Worm (Caenorhabditis elegans) whole organism, young adult: ENCODE data around the gene dhs-21.

Source experiments
- B0261.1 ChIP-seq: sonication (generic microtip); optimal IDR thresholded peaks from 2 replicates; lab custom pipeline; 2016; ENCODE audit warnings: mild to moderate bottlenecking, missing genetic modification characterization, moderate library complexity, missing compliant biosample characterization
- F23B12.7 ChIP-seq: sonication (generic microtip); optimal IDR thresholded peaks from 2 replicates; lab custom pipeline; 2017; ENCODE audit warnings: missing genetic modification characterization, mild to moderate bottlenecking, missing compliant biosample characterization, antibody characterized with exemption, moderate library complexity; ENCODE audit not compliant: insufficient read depth
- F49E8.2 ChIP-seq: sonication (generic microtip); optimal IDR thresholded peaks from 3 replicates; lab custom pipeline; 2017; ENCODE audit warnings: missing genetic modification characterization, mild to moderate bottlenecking, missing compliant biosample characterization, antibody characterized with exemption, moderate library complexity; ENCODE audit not compliant: insufficient read depth
- F55B11.4 ChIP-seq: sonication (generic microtip); optimal IDR thresholded peaks from 2 replicates; lab custom pipeline; 2016; ENCODE audit warnings: missing compliant biosample characterization, missing genetic modification characterization, borderline replicate concordance; ENCODE audit not compliant: insufficient read depth
- Y53F4B.3 ChIP-seq: fragments of 200-800 bp; sonication (Bioruptor generic); IDR thresholded peaks from 2 replicates; pipeline ENCODE4 v1.3.6; 2022; ENCODE audit warnings: missing genetic modification reagents, missing genetic modification characterization, missing compliant biosample characterization
- Y53G8AR.9 ChIP-seq: fragments of 200-800 bp; sonication (Bioruptor generic); conservative IDR thresholded peaks from 2 replicates; pipeline ENCODE4 v1.3.6; 2022; ENCODE audit warnings: missing genetic modification reagents, missing genetic modification characterization, missing compliant biosample characterization
- Y56A3A.18 ChIP-seq: fragments of 200-800 bp; sonication (Bioruptor generic); IDR thresholded peaks from 2 replicates; pipeline ENCODE4 v1.3.6; 2022; ENCODE audit warnings: missing genetic modification reagents, missing genetic modification characterization, missing compliant biosample characterization
- Y79H2A.3 ChIP-seq: fragments of 200-800 bp; sonication (Bioruptor generic); conservative IDR thresholded peaks from 2 replicates; pipeline ENCODE4 v1.3.6; 2022; ENCODE audit warnings: missing genetic modification reagents, missing genetic modification characterization, missing compliant biosample characterization
- ama-1 ChIP-seq, 3 experiments: fragments of 150-350 bp in 1 of 3; sonication (generic microtip) in 2 of 3; optimal IDR thresholded peaks; 2 replicates each; lab custom pipeline; 2014 to 2018; ENCODE audit warnings: missing biosample characterization in 2 of 3, missing genetic modification characterization in 2 of 3, missing genetic modification reagents in 2 of 3
- aptf-2 ChIP-seq: fragments of 200-800 bp; sonication (Bioruptor generic); conservative IDR thresholded peaks from 2 replicates; pipeline ENCODE4 v1.3.6; 2022; ENCODE audit warnings: missing genetic modification reagents, missing genetic modification characterization, missing compliant biosample characterization
- aptf-3 ChIP-seq: fragments of 200-800 bp; sonication (Bioruptor generic); IDR thresholded peaks from 2 replicates; pipeline ENCODE4 v1.3.6; 2022; ENCODE audit warnings: missing genetic modification characterization, missing compliant biosample characterization
- atf-7 ChIP-seq: sonication (generic microtip); optimal IDR thresholded peaks from 2 replicates; lab custom pipeline; 2017; ENCODE audit warnings: mild to moderate bottlenecking, missing genetic modification characterization, missing compliant biosample characterization
- athp-1 ChIP-seq: sonication (generic microtip); optimal IDR thresholded peaks from 2 replicates; lab custom pipeline; 2017; ENCODE audit warnings: mild to moderate bottlenecking, missing genetic modification characterization, missing compliant biosample characterization
- attf-5 ChIP-seq: fragments of 200-800 bp; sonication (Bioruptor generic); optimal IDR thresholded peaks from 2 replicates; lab custom pipeline; 2018; ENCODE audit warnings: mild to moderate bottlenecking, missing genetic modification characterization, missing compliant biosample characterization
- ccch-3 ChIP-seq: fragments of 200-800 bp; sonication (Bioruptor generic); optimal IDR thresholded peaks from 2 replicates; lab custom pipeline; 2018; ENCODE audit warnings: mild to moderate bottlenecking, missing genetic modification characterization, missing compliant biosample characterization
- cebp-1 ChIP-seq, 2 experiments: fragments of 200-800 bp in 1 of 2; sonication (Bioruptor generic) in 1 of 2; sonication (generic microtip) in 1 of 2; IDR thresholded peaks in 1 of 2; optimal IDR thresholded peaks in 1 of 2; 2 replicates each; pipeline versions ENCODE4 v1.3.6 to Lab custom; 2017 to 2022; ENCODE audit warnings: missing compliant biosample characterization in 2 of 2, missing genetic modification characterization in 2 of 2, mild to moderate bottlenecking in 1 of 2, missing genetic modification reagents in 1 of 2, moderate library complexity in 1 of 2
- ceh-27 ChIP-seq: fragments of 200-800 bp; sonication (Bioruptor generic); optimal IDR thresholded peaks from 2 replicates; lab custom pipeline; 2018; ENCODE audit warnings: mild to moderate bottlenecking, missing genetic modification characterization, moderate library complexity, missing compliant biosample characterization
- dpff-1 ChIP-seq: sonication (generic microtip); optimal IDR thresholded peaks from 2 replicates; lab custom pipeline; 2017; ENCODE audit warnings: mild to moderate bottlenecking, missing genetic modification characterization, missing compliant biosample characterization
- dpl-1 ChIP-seq: fragments of 150-350 bp; optimal IDR thresholded peaks from 2 replicates; lab custom pipeline; 2014; ENCODE audit warnings: missing biosample characterization, missing genetic modification reagents, missing genetic modification characterization
- efl-1 ChIP-seq: fragments of 150-350 bp; optimal IDR thresholded peaks from 2 replicates; lab custom pipeline; 2014; ENCODE audit warnings: missing biosample characterization, missing genetic modification reagents, missing genetic modification characterization
- ets-4 ChIP-seq: fragments of 200-800 bp; sonication (Bioruptor generic); optimal IDR thresholded peaks from 2 replicates; lab custom pipeline; 2018; ENCODE audit warnings: mild to moderate bottlenecking, missing genetic modification characterization, missing compliant biosample characterization
- him-1 ChIP-seq: sonication (generic microtip); optimal IDR thresholded peaks from 2 replicates; lab custom pipeline; 2016; ENCODE audit warnings: missing genotype, missing genetic modification reagents, missing genetic modification characterization, missing compliant biosample characterization
- hlh-26 ChIP-seq: fragments of 200-800 bp; sonication (Bioruptor generic); conservative IDR thresholded peaks from 2 replicates; pipeline ENCODE4 v1.3.6; 2022; ENCODE audit warnings: missing genetic modification reagents, missing genetic modification characterization, missing compliant biosample characterization
- hsf-1 ChIP-seq: fragments of 200-800 bp; sonication (Bioruptor generic); IDR thresholded peaks from 2 replicates; pipeline ENCODE4 v1.3.6; 2022; ENCODE audit warnings: missing genetic modification reagents, missing genetic modification characterization, missing compliant biosample characterization
- let-526 ChIP-seq: fragments of 200-800 bp; sonication (Bioruptor generic); IDR thresholded peaks from 2 replicates; pipeline ENCODE4 v1.3.6; 2022; ENCODE audit warnings: missing genetic modification reagents, missing genetic modification characterization, missing compliant biosample characterization
- let-607 ChIP-seq, 2 experiments: fragments of 200-800 bp in 1 of 2; sonication (Bioruptor generic) in 1 of 2; sonication (generic microtip) in 1 of 2; optimal IDR thresholded peaks; 2 replicates each; lab custom pipeline; 2016 to 2018; ENCODE audit warnings: mild to moderate bottlenecking in 2 of 2, missing compliant biosample characterization in 2 of 2, missing genetic modification characterization in 2 of 2, moderate library complexity in 2 of 2, missing genotype in 1 of 2
- lin-40 ChIP-seq: sonication (generic microtip); optimal IDR thresholded peaks from 2 replicates; lab custom pipeline; 2016; ENCODE audit warnings: missing genetic modification characterization, mild to moderate bottlenecking, missing compliant biosample characterization, missing genotype, missing genetic modification reagents
- lsl-1 ChIP-seq: fragments of 200-800 bp; sonication (Bioruptor generic); optimal IDR thresholded peaks from 2 replicates; lab custom pipeline; 2018; ENCODE audit warnings: mild to moderate bottlenecking, missing genetic modification characterization, moderate library complexity, missing compliant biosample characterization
- madf-6 ChIP-seq: fragments of 200-800 bp; sonication (Bioruptor generic); IDR thresholded peaks from 2 replicates; pipeline ENCODE4 v1.3.6; 2022; ENCODE audit warnings: missing genetic modification reagents, missing genetic modification characterization, missing compliant biosample characterization
- nfya-1 ChIP-seq: sonication (generic microtip); optimal IDR thresholded peaks from 2 replicates; lab custom pipeline; 2017; ENCODE audit warnings: antibody characterized with exemption, missing compliant biosample characterization, missing genetic modification characterization, borderline replicate concordance; ENCODE audit not compliant: insufficient read depth
- nhr-179 ChIP-seq: sonication (generic microtip); optimal IDR thresholded peaks from 2 replicates; lab custom pipeline; 2016; ENCODE audit warnings: mild to moderate bottlenecking, missing genetic modification characterization, missing compliant biosample characterization
- nhr-90 ChIP-seq: sonication (generic microtip); optimal IDR thresholded peaks from 2 replicates; lab custom pipeline; 2016; ENCODE audit warnings: missing genotype, mild to moderate bottlenecking, missing genetic modification characterization, missing compliant biosample characterization
- pbrm-1 ChIP-seq: fragments of 200-800 bp; sonication (Bioruptor generic); IDR thresholded peaks from 2 replicates; pipeline ENCODE4 v1.3.6; 2022; ENCODE audit warnings: missing genetic modification reagents, missing genetic modification characterization, missing compliant biosample characterization
- rcor-1 ChIP-seq: fragments of 200-800 bp; sonication (Bioruptor generic); IDR thresholded peaks from 2 replicates; pipeline ENCODE4 v1.3.6; 2022; ENCODE audit warnings: missing genetic modification reagents, missing genetic modification characterization, missing compliant biosample characterization
- rec-8 ChIP-seq, 2 experiments: sonication (generic microtip); optimal IDR thresholded peaks; 2 replicates each; lab custom pipeline; 2016; ENCODE audit warnings: mild to moderate bottlenecking in 2 of 2, missing genetic modification characterization in 2 of 2, missing genetic modification reagents in 2 of 2, missing genotype in 2 of 2, missing biosample characterization in 1 of 2, missing compliant biosample characterization in 1 of 2, moderate library complexity in 1 of 2
- snpc-1.3 ChIP-seq: sonication (generic microtip); optimal IDR thresholded peaks from 2 replicates; lab custom pipeline; 2017; ENCODE audit warnings: missing genetic modification characterization, mild to moderate bottlenecking, missing compliant biosample characterization, antibody characterized with exemption, moderate library complexity, missing genotype, missing genetic modification reagents; ENCODE audit not compliant: insufficient read depth
- snpc-3.4 ChIP-seq: sonication (generic microtip); optimal IDR thresholded peaks from 2 replicates; lab custom pipeline; 2017; ENCODE audit warnings: missing genetic modification characterization, mild to moderate bottlenecking, missing compliant biosample characterization, antibody characterized with exemption, moderate library complexity, missing genotype, missing genetic modification reagents
- tbp1 ChIP-seq: fragments of 200-800 bp; sonication (Bioruptor generic); optimal IDR thresholded peaks from 2 replicates; lab custom pipeline; 2018; ENCODE audit warnings: mild to moderate bottlenecking, missing genetic modification characterization, missing compliant biosample characterization
- unc-130 ChIP-seq: sonication (generic microtip); optimal IDR thresholded peaks from 2 replicates; lab custom pipeline; 2016; ENCODE audit warnings: missing genetic modification reagents, missing genetic modification characterization, missing compliant biosample characterization
- unc-62 ChIP-seq: fragments of 150-350 bp; optimal IDR thresholded peaks from 2 replicates; lab custom pipeline; 2014; ENCODE audit warnings: missing biosample characterization, missing genetic modification reagents, missing genetic modification characterization
- ztf-6 ChIP-seq: fragments of 200-800 bp; sonication (Bioruptor generic); IDR thresholded peaks from 2 replicates; pipeline ENCODE4 v1.3.6; 2022; ENCODE audit warnings: missing genetic modification reagents, missing genetic modification characterization, missing compliant biosample characterization

The dhs-21 gene

ce11 chrV:12683205-12683604 lies 50.2 kb downstream of the dhs-21 start (continued):
- TF ChIP-seq ets-4 (GFP tag; lab: Kevin White, UChicago) (no peak), unc-130 (no peak), Y53G8AR.9 (GFP tag; lab: Robert Waterston, UW) (no peak), Y53F4B.3 (GFP tag; lab: Robert Waterston, UW) (no peak), cebp-1 (GFP tag; IDR thresholded peaks at IDR 0.05; lab: Robert Waterston, UW) (no peak), cebp-1 (tag; optimal IDR thresholded peaks at IDR 0.05; lab: Kevin White, UChicago) (no peak), efl-1 (GFP tag; lab: Kevin White, UChicago) (no peak), tbp1 (GFP tag; lab: Kevin White, UChicago) (peak; percentile 88), lsl-1 (GFP tag; lab: Kevin White, UChicago) (no peak), nhr-179 (tag; lab: Kevin White, UChicago) (peak; percentile 21), ztf-6 (GFP tag; lab: Robert Waterston, UW) (no peak), let-526 (no peak), Y79H2A.3 (no peak), snpc-1.3 (tag; lab: Kevin White, UChicago) (peak; percentile 40), ccch-3 (no peak), F23B12.7 (tag; lab: Kevin White, UChicago) (peak; percentile 51), hlh-26 (GFP tag; lab: Robert Waterston, UW) (no peak), snpc-3.4 (tag; lab: Kevin White, UChicago) (no peak), madf-6 (GFP tag; lab: Robert Waterston, UW) (no peak), lin-40 (no peak), rcor-1 (GFP tag; lab: Robert Waterston, UW) (no peak), pbrm-1 (GFP tag; lab: Robert Waterston, UW) (no peak), aptf-2 (GFP tag; lab: Robert Waterston, UW) (no peak), let-607 (tag; optimal IDR thresholded peaks at IDR 0.05; lab: Kevin White, UChicago) (no peak), aptf-3 (GFP tag; lab: Robert Waterston, UW) (no peak), ceh-27 (peak; percentile 1), athp-1 (no peak), F49E8.2 (no peak), ama-1 (optimal IDR thresholded peaks at IDR 0.05; lab: Kevin White, UChicago) (no peak), ama-1 (GFP tag; optimal IDR thresholded peaks at IDR 0.05; lab: Kevin White, UChicago) (no peak), nfya-1 (no peak), rec-8 (tag; optimal IDR thresholded peaks at IDR 0.05; lab: Kevin White, UChicago) (no peak), dpl-1 (GFP tag; lab: Kevin White, UChicago) (no peak), B0261.1 (tag; lab: Kevin White, UChicago) (peak; percentile 66), nhr-90 (no peak), atf-7 (tag; lab: Kevin White, UChicago) (no peak), F55B11.4 (tag; lab: Kevin White, UChicago) (no peak), dpff-1 (tag; lab: Kevin White, UChicago) (no peak), him-1 (tag; lab: Kevin White, UChicago) (no peak), hsf-1 (GFP tag; lab: Robert Waterston, UW) (no peak), attf-5 (no peak), Y56A3A.18 (no peak), unc-62 (GFP tag; lab: Kevin White, UChicago) (no peak)
